Fruit fly (Drosophila melanogaster) whole organism, embryonic: ENCODE data around the gene CG34258.

ENCODE experiments used
- Asciz ChIP-seq: fragments of 200-800 bp; sonication (Bioruptor generic); optimal IDR thresholded peaks from 2 replicates; lab custom pipeline; 2017; ENCODE audit warnings: missing biosample characterization, mild to moderate bottlenecking, missing genetic modification characterization, missing genetic modification reagents
- Atf-2 ChIP-seq: fragments of 200-800 bp; sonication (Bioruptor generic); optimal IDR thresholded peaks from 2 replicates; lab custom pipeline; 2016; ENCODE audit warnings: missing biosample characterization, missing genetic modification characterization
- Bdp1 ChIP-seq: fragments of 200-800 bp; sonication (Bioruptor generic); optimal IDR thresholded peaks from 3 replicates; lab custom pipeline; 2016; ENCODE audit warnings: missing biosample characterization, missing genetic modification characterization
- Blimp-1 ChIP-seq: fragments of 200-800 bp; sonication (Bioruptor generic); optimal IDR thresholded peaks from 3 replicates; lab custom pipeline; 2018; ENCODE audit warnings: missing biosample characterization, missing genetic modification characterization, mild to moderate bottlenecking, moderate library complexity, missing genetic modification reagents
- CG10209 ChIP-seq: fragments of 200-800 bp; sonication (Bioruptor generic); optimal IDR thresholded peaks from 3 replicates; lab custom pipeline; 2017; ENCODE audit warnings: missing biosample characterization, mild to moderate bottlenecking, missing genetic modification characterization, missing genetic modification reagents
- CG1024 ChIP-seq: fragments of 200-800 bp; sonication (Bioruptor generic); IDR thresholded peaks from 2 replicates; pipeline ENCODE4 v1.3.6; 2022; ENCODE audit warnings: missing biosample characterization, missing genetic modification characterization
- CG10654 ChIP-seq: fragments of 200-800 bp; sonication (Bioruptor generic); optimal IDR thresholded peaks from 2 replicates; lab custom pipeline; 2016; ENCODE audit warnings: missing biosample characterization, missing genetic modification characterization
- CG11085 ChIP-seq: fragments of 200-800 bp; sonication (Bioruptor generic); IDR thresholded peaks from 2 replicates; pipeline ENCODE4 v1.3.6; 2022; ENCODE audit warnings: missing biosample characterization, missing genetic modification characterization
- CG11398 ChIP-seq: fragments of 200-800 bp; sonication (Bioruptor generic); optimal IDR thresholded peaks from 2 replicates; lab custom pipeline; 2016; ENCODE audit warnings: missing biosample characterization, missing genetic modification characterization
- CG11723 ChIP-seq: fragments of 200-800 bp; sonication (Bioruptor generic); optimal IDR thresholded peaks from 2 replicates; lab custom pipeline; 2017; ENCODE audit warnings: missing biosample characterization, mild to moderate bottlenecking, missing genetic modification characterization
- CG12236 ChIP-seq: fragments of 200-800 bp; sonication (Bioruptor generic); optimal IDR thresholded peaks from 2 replicates; lab custom pipeline; 2016; ENCODE audit warnings: missing biosample characterization, missing genetic modification characterization
- CG12299 ChIP-seq: fragments of 200-800 bp; sonication (Bioruptor generic); optimal IDR thresholded peaks from 2 replicates; lab custom pipeline; 2018; ENCODE audit warnings: missing biosample characterization, mild to moderate bottlenecking, missing genetic modification characterization
- CG13296 ChIP-seq: fragments of 200-800 bp; sonication (Bioruptor generic); optimal IDR thresholded peaks from 3 replicates; lab custom pipeline; 2018; ENCODE audit warnings: missing biosample characterization, mild to moderate bottlenecking, missing genetic modification characterization
- CG14710 ChIP-seq: fragments of 200-800 bp; sonication (Bioruptor generic); optimal IDR thresholded peaks from 3 replicates; lab custom pipeline; 2019; ENCODE audit warnings: missing biosample characterization, mild to moderate bottlenecking, missing genetic modification characterization, moderate library complexity
- CG1529 ChIP-seq: fragments of 200-800 bp; sonication (Bioruptor generic); optimal IDR thresholded peaks from 3 replicates; lab custom pipeline; 2018; ENCODE audit warnings: missing biosample characterization, missing genetic modification characterization
- CG17829 ChIP-seq: fragments of 200-800 bp; optimal IDR thresholded peaks from 2 replicates; lab custom pipeline; 2019; ENCODE audit warnings: missing biosample characterization, mild to moderate bottlenecking, missing genetic modification characterization, moderate library complexity
- CG18476 ChIP-seq: fragments of 200-800 bp; sonication (Bioruptor generic); optimal IDR thresholded peaks from 2 replicates; lab custom pipeline; 2016; ENCODE audit warnings: missing biosample characterization, mild to moderate bottlenecking, missing genetic modification characterization
- CG32767 ChIP-seq: fragments of 200-800 bp; sonication (Bioruptor generic); IDR thresholded peaks from 2 replicates; pipeline ENCODE4 v1.3.6; 2022; ENCODE audit warnings: missing biosample characterization, missing genetic modification characterization
- CG33213 ChIP-seq: fragments of 200-800 bp; sonication (Bioruptor generic); optimal IDR thresholded peaks from 3 replicates; lab custom pipeline; 2016; ENCODE audit warnings: missing biosample characterization, missing genetic modification characterization
- CG33557 ChIP-seq: fragments of 200-800 bp; sonication (Bioruptor generic); optimal IDR thresholded peaks from 2 replicates; lab custom pipeline; 2019; ENCODE audit warnings: missing biosample characterization, mild to moderate bottlenecking, missing genetic modification characterization, moderate library complexity
- CG42726 ChIP-seq: fragments of 200-800 bp; sonication (Bioruptor generic); IDR thresholded peaks from 2 replicates; pipeline ENCODE4 v1.3.6; 2022; ENCODE audit warnings: missing biosample characterization, missing genetic modification characterization; ENCODE audit not compliant: partially characterized antibody
- CG6854 ChIP-seq: fragments of 200-800 bp; sonication (Bioruptor generic); optimal IDR thresholded peaks from 3 replicates; lab custom pipeline; 2017; ENCODE audit warnings: missing biosample characterization, mild to moderate bottlenecking, missing genetic modification characterization
- CG7372 ChIP-seq: fragments of 200-800 bp; sonication (Bioruptor generic); IDR thresholded peaks from 2 replicates; pipeline ENCODE4 v1.3.6; 2022; ENCODE audit warnings: missing biosample characterization, missing genetic modification characterization
- CG8089 ChIP-seq: fragments of 200-800 bp; sonication (Bioruptor generic); optimal IDR thresholded peaks from 3 replicates; lab custom pipeline; 2016; ENCODE audit warnings: missing biosample characterization, missing genetic modification characterization
- Deaf1 ChIP-seq: fragments of 200-800 bp; optimal IDR thresholded peaks from 3 replicates; lab custom pipeline; 2019; ENCODE audit warnings: missing biosample characterization, mild to moderate bottlenecking, missing genetic modification characterization, moderate library complexity
- E2f2 ChIP-seq: fragments of 200-800 bp; sonication (Bioruptor generic); IDR thresholded peaks from 2 replicates; pipeline ENCODE4 v1.3.6; 2022; ENCODE audit warnings: missing biosample characterization, missing genetic modification characterization
- Fer3 ChIP-seq: fragments of 200-800 bp; sonication (Bioruptor generic); optimal IDR thresholded peaks from 2 replicates; lab custom pipeline; 2018; ENCODE audit warnings: missing biosample characterization, mild to moderate bottlenecking, missing genetic modification characterization, moderate library complexity
- Gug ChIP-seq: fragments of 200-800 bp; sonication (Bioruptor generic); IDR thresholded peaks from 4 replicates; pipeline ENCODE4 v1.3.6; 2022; ENCODE audit warnings: missing biosample characterization, missing genetic modification characterization
- HLH3B ChIP-seq: fragments of 200-800 bp; sonication (Bioruptor generic); IDR thresholded peaks from 2 replicates; pipeline ENCODE4 v1.3.6; 2022; ENCODE audit warnings: missing biosample characterization, missing genetic modification characterization
- Hr39 ChIP-seq: fragments of >200 bp; optimal IDR thresholded peaks from 2 replicates; lab custom pipeline; 2017
- Hsf ChIP-seq: fragments of 200-800 bp; sonication (Bioruptor generic); optimal IDR thresholded peaks from 3 replicates; lab custom pipeline; 2016; ENCODE audit warnings: missing biosample characterization, missing genetic modification characterization
- Xbp1 ChIP-seq: fragments of 200-800 bp; sonication (Bioruptor generic); optimal IDR thresholded peaks from 3 replicates; lab custom pipeline; 2016; ENCODE audit warnings: missing biosample characterization, mild to moderate bottlenecking, missing genetic modification characterization
- cato ChIP-seq: fragments of 200-800 bp; sonication (Bioruptor generic); optimal IDR thresholded peaks from 2 replicates; lab custom pipeline; 2016; ENCODE audit warnings: missing biosample characterization, missing genetic modification characterization, borderline replicate concordance
- chif ChIP-seq, 2 experiments: fragments of 200-800 bp; sonication (Bioruptor generic); optimal IDR thresholded peaks; 3 replicates each; lab custom pipeline; 2016; ENCODE audit warnings: missing biosample characterization in 2 of 2, missing genetic modification characterization in 2 of 2
- gfzf ChIP-seq: fragments of 200-800 bp; sonication (Bioruptor generic); optimal IDR thresholded peaks from 2 replicates; lab custom pipeline; 2016; ENCODE audit warnings: missing biosample characterization, mild to moderate bottlenecking, missing genetic modification characterization, moderate library complexity
- grau ChIP-seq: fragments of 200-800 bp; optimal IDR thresholded peaks from 3 replicates; lab custom pipeline; 2019; ENCODE audit warnings: missing biosample characterization, mild to moderate bottlenecking, missing genetic modification characterization, moderate library complexity
- jing ChIP-seq: fragments of 200-800 bp; sonication (Bioruptor generic); optimal IDR thresholded peaks from 2 replicates; lab custom pipeline; 2018; ENCODE audit warnings: missing biosample characterization, mild to moderate bottlenecking, missing genetic modification characterization
- pita ChIP-seq: fragments of 200-800 bp; sonication (Bioruptor generic); optimal IDR thresholded peaks from 2 replicates; lab custom pipeline; 2017; ENCODE audit warnings: missing biosample characterization, mild to moderate bottlenecking, missing genetic modification characterization
- ranshi ChIP-seq: fragments of 200-800 bp; sonication (Bioruptor generic); IDR thresholded peaks from 2 replicates; pipeline ENCODE4 v1.3.6; 2022; ENCODE audit warnings: missing biosample characterization, missing genetic modification characterization
- schlank ChIP-seq: fragments of 200-800 bp; sonication (Bioruptor generic); optimal IDR thresholded peaks from 2 replicates; lab custom pipeline; 2018; ENCODE audit warnings: missing biosample characterization, mild to moderate bottlenecking, missing genetic modification characterization
- scrt ChIP-seq: fragments of 200-800 bp; sonication (Bioruptor generic); optimal IDR thresholded peaks from 2 replicates; lab custom pipeline; 2018; ENCODE audit warnings: missing biosample characterization, mild to moderate bottlenecking, missing genetic modification characterization, moderate library complexity
- sima ChIP-seq: fragments of 200-800 bp; sonication (Bioruptor generic); optimal IDR thresholded peaks from 2 replicates; lab custom pipeline; 2016; ENCODE audit warnings: missing biosample characterization, missing genetic modification characterization
- sna ChIP-seq: fragments of 200-800 bp; sonication (Bioruptor generic); IDR thresholded peaks from 2 replicates; pipeline ENCODE4 v1.3.6; 2022; ENCODE audit warnings: missing biosample characterization, missing genetic modification characterization; ENCODE audit not compliant: partially characterized antibody
- stwl ChIP-seq: fragments of 200-800 bp; sonication (Bioruptor generic); optimal IDR thresholded peaks from 3 replicates; lab custom pipeline; 2018; ENCODE audit warnings: missing biosample characterization, mild to moderate bottlenecking, missing genetic modification characterization, moderate library complexity
- toy ChIP-seq: fragments of 200-800 bp; sonication (Bioruptor generic); IDR thresholded peaks from 2 replicates; pipeline ENCODE4 v1.3.6; 2022; ENCODE audit warnings: missing biosample characterization, missing genetic modification characterization
- wek ChIP-seq: fragments of 200-800 bp; sonication (Bioruptor generic); optimal IDR thresholded peaks from 3 replicates; lab custom pipeline; 2018; ENCODE audit warnings: missing biosample characterization, mild to moderate bottlenecking, missing genetic modification characterization, moderate library complexity
- zf30C ChIP-seq: fragments of 200-800 bp; sonication (Bioruptor generic); optimal IDR thresholded peaks from 3 replicates; lab custom pipeline; 2018; ENCODE audit warnings: missing biosample characterization, mild to moderate bottlenecking, missing genetic modification characterization
- zfh1 ChIP-seq: fragments of 200-800 bp; sonication (Bioruptor generic); IDR thresholded peaks from 3 replicates; pipeline ENCODE4 v1.3.6; 2022; ENCODE audit warnings: missing biosample characterization, missing genetic modification characterization

The CG34258 gene

DNA sequence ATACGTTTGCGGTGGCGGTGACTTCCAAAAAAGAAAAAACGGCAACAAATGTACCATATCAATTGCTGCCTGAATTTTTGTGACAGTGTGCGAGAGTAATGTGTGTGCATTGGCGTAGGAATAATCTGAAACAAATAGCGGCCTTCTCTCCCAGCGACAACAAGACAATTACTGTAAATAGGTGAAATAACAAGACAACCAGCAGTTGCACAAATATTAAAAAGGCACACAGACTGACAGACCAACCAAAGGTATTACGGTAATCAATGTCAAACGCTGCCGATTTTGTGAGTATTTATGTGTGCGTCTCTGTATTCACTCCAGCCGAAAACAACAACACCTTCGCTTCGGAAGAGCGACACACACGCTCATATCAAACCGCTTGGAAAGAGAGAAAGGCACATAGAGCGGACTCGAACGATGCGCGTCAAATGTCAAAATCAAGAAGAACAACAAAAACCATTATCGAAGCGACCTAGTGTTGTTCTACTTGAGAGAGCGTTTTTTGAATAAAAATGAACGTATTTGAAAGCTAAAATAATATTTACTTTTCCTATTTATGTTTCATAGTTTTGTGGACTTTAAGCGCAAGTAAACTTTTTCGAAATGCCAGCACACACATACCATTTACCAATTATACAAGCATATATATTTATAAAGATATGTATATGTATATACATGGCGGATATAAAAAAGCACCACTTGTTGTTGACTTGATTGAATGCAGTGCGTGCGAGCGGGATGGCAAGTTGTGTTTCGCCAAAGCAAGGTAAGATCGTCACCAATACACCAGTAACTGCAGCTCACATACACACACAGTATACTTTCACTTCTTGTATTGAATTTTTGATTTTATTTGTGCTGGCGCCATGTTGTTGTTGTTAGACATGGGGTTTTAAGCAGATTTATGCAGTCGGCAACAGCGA is 44.7 kb downstream of the CG34258 start (continued):
- TF ChIP-seq CG18476 (GFP tag; lab: Kevin White, UChicago) = peak; percentile 11
- peak; percentile 45 for TF ChIP-seq CG11723 (GFP tag; lab: Kevin White, UChicago)
- peak; percentile 37 for TF ChIP-seq CG12299 (tag; lab: Kevin White, UChicago)
- peak; percentile 66 for TF ChIP-seq Fer3 (tag; lab: Kevin White, UChicago)
- no peak; the same call in 1 of the 2 replicates for TF ChIP-seq CG11085 (GFP tag; lab: Robert Waterston, UW)
- TF ChIP-seq Bdp1 (GFP tag; lab: Kevin White, UChicago) = peak; percentile 10
- peak; percentile 75 for TF ChIP-seq CG8089 (GFP tag; lab: Kevin White, UChicago)
- TF ChIP-seq Deaf1 (tag; lab: Kevin White, UChicago) = no peak
- peak; percentile 95 for TF ChIP-seq Blimp-1
- peak; percentile 20 for TF ChIP-seq CG17829 (tag; lab: Kevin White, UChicago)
- peak; percentile 69 for TF ChIP-seq zf30C (GFP tag; lab: Kevin White, UChicago)
- peak; percentile 58 for TF ChIP-seq CG14710 (tag; lab: Kevin White, UChicago)
- TF ChIP-seq CG42726 (GFP tag; lab: Robert Waterston, UW) = no peak
- TF ChIP-seq E2f2 (GFP tag; lab: Robert Waterston, UW) = peak; percentile 50; the same call in 1 of the 2 replicates
- TF ChIP-seq CG10209 (GFP tag; lab: Kevin White, UChicago) = peak; percentile 69
- TF ChIP-seq CG13296 (GFP tag; lab: Kevin White, UChicago) = peak; percentile 75
- TF ChIP-seq toy (GFP tag; lab: Robert Waterston, UW) = peak; percentile 21; the same call in 1 of the 2 replicates
- TF ChIP-seq CG33557 = peak; percentile 41
- TF ChIP-seq grau = peak; percentile 20
- TF ChIP-seq jing (GFP tag; lab: Kevin White, UChicago) = no peak
- peak; percentile 66 for TF ChIP-seq CG10654 (GFP tag; lab: Kevin White, UChicago)
- no peak for TF ChIP-seq gfzf (GFP tag; lab: Kevin White, UChicago)
- peak; percentile 81 for TF ChIP-seq CG11398 (GFP tag; lab: Kevin White, UChicago)
- TF ChIP-seq sna (GFP tag; lab: Robert Waterston, UW) = no peak
- TF ChIP-seq schlank = peak; percentile 79
- TF ChIP-seq Hsf (GFP tag; lab: Kevin White, UChicago) = peak; percentile 58
- TF ChIP-seq wek (GFP tag; lab: Kevin White, UChicago) = peak; percentile 77
- TF ChIP-seq Atf-2 (GFP tag; lab: Kevin White, UChicago) = peak; percentile 49
- TF ChIP-seq CG32767 (GFP tag; lab: Robert Waterston, UW) = peak; percentile 51; the same call in 1 of the 2 replicates
- TF ChIP-seq CG12236 (GFP tag; lab: Kevin White, UChicago) = peak; percentile 74
- TF ChIP-seq pita (GFP tag; lab: Kevin White, UChicago) = no peak
- TF ChIP-seq sima (GFP tag; lab: Kevin White, UChicago) = no peak
- TF ChIP-seq chif (GFP tag; optimal IDR thresholded peaks at IDR 0.05; lab: Kevin White, UChicago) = peak; percentile 34 to 43
- no peak for TF ChIP-seq Xbp1 (GFP tag; lab: Kevin White, UChicago)
- 0 out of 2 replicates have a peak, but pooled peaks have one; percentile 15 for TF ChIP-seq CG7372 (GFP tag; lab: Robert Waterston, UW)
- TF ChIP-seq scrt (GFP tag; lab: Kevin White, UChicago) = peak; percentile 34
- peak; percentile 69; the same call in 1 of the 2 replicates for TF ChIP-seq HLH3B
- peak; percentile 49 for TF ChIP-seq CG33213
- TF ChIP-seq ranshi = peak; percentile 66; the same call in 1 of the 2 replicates
- TF ChIP-seq CG1529 = peak; percentile 78
- TF ChIP-seq Gug (GFP tag; lab: Robert Waterston, UW) = no peak
- peak; percentile 53 for TF ChIP-seq cato (GFP tag; lab: Kevin White, UChicago)
- peak; percentile 26 for TF ChIP-seq stwl
- TF ChIP-seq Hr39 (lab: Kevin White, UChicago) = no peak
- peak; percentile 34 for TF ChIP-seq CG6854
- TF ChIP-seq CG1024 (GFP tag; lab: Robert Waterston, UW) = peak; percentile 72; the same call in 1 of the 2 replicates
- TF ChIP-seq Asciz (GFP tag; lab: Kevin White, UChicago) = peak; percentile 52
- TF ChIP-seq zfh1 (GFP tag; lab: Robert Waterston, UW) = peak; percentile 71; the same call in 2 of the 3 replicates
